Fruit fly (Drosophila melanogaster): ENCODE measurements around the gene Jhbp12.
A peak's percentile ranks its signal among the peaks of the same experiment; 100 is the strongest.

Gene Jhbp12

DNA sequence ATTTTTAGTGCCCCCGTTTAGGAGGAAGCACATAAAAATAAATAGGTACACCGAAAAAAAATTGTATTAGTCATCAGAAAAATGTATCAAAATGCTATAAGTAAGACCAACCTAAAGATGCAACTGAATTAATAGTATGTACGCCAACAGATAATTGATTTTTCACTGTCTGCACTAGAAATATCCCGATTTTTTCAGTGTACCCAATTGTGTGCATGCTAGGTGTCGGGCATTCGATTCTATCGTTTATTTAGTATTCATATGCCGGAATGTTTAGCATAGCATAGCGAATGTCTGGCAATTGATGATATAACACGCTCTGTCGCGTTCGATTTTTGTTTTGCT is 42.8 kb downstream of the Jhbp12 start:
- peak; percentile 38 for TF ChIP-seq Sp1 (GFP tag; optimal IDR thresholded peaks at IDR 0.05)
- TF ChIP-seq OdsH (GFP tag; optimal IDR thresholded peaks at IDR 0.05) = peak; percentile 26
- peak; percentile 87 for TF ChIP-seq sv (GFP tag; optimal IDR thresholded peaks at IDR 0.05)
- peak; percentile 37 for TF ChIP-seq dmrt93B (GFP tag; optimal IDR thresholded peaks at IDR 0.05)
- peak; percentile 46 for TF ChIP-seq psq (GFP tag; optimal IDR thresholded peaks at IDR 0.05)
- peak; percentile 54 for TF ChIP-seq br (GFP tag; optimal IDR thresholded peaks at IDR 0.05)
- TF ChIP-seq tai (GFP tag; optimal IDR thresholded peaks at IDR 0.05) = peak; percentile 38
- TF ChIP-seq foxo (GFP tag; optimal IDR thresholded peaks at IDR 0.05) = peak in 1 of 2 experiments; percentile 69
- TF ChIP-seq CG32264 (GFP tag; optimal IDR thresholded peaks at IDR 0.05) = no peak
- no peak for TF ChIP-seq dsf (GFP tag; optimal IDR thresholded peaks at IDR 0.05; ENCODE audit: borderline replicate concordance)
- no peak for TF ChIP-seq CrebA (GFP tag; optimal IDR thresholded peaks at IDR 0.05; ENCODE audit: borderline replicate concordance)
- peak; percentile 18 for TF ChIP-seq Hr83 (GFP tag; optimal IDR thresholded peaks at IDR 0.05; ENCODE audit: poor library complexity, severe bottlenecking)
- no peak for TF ChIP-seq Dif (GFP tag; optimal IDR thresholded peaks at IDR 0.05; ENCODE audit: partially characterized antibody)
- peak; percentile 68 for TF ChIP-seq ey (GFP tag; optimal IDR thresholded peaks at IDR 0.05)
- peak; percentile 18 for TF ChIP-seq woc (GFP tag; optimal IDR thresholded peaks at IDR 0.05)
- TF ChIP-seq Hnf4 (GFP tag; optimal IDR thresholded peaks at IDR 0.05) = peak; percentile 63
- TF ChIP-seq HLH106 (tag; optimal IDR thresholded peaks at IDR 0.05) = peak; percentile 47
- no peak for TF ChIP-seq usp (GFP tag; optimal IDR thresholded peaks at IDR 0.05)
- TF ChIP-seq Jra (GFP tag; optimal IDR thresholded peaks at IDR 0.05) = peak; percentile 9
- peak; percentile 76 for TF ChIP-seq rgr (GFP tag; optimal IDR thresholded peaks at IDR 0.05)
- TF ChIP-seq Dfd (GFP tag; optimal IDR thresholded peaks at IDR 0.05) = no peak
- peak; percentile 76 for TF ChIP-seq h (GFP tag; optimal IDR thresholded peaks at IDR 0.05)
- TF ChIP-seq fru (GFP tag; optimal IDR thresholded peaks at IDR 0.05) = peak; percentile 43

DNA sequence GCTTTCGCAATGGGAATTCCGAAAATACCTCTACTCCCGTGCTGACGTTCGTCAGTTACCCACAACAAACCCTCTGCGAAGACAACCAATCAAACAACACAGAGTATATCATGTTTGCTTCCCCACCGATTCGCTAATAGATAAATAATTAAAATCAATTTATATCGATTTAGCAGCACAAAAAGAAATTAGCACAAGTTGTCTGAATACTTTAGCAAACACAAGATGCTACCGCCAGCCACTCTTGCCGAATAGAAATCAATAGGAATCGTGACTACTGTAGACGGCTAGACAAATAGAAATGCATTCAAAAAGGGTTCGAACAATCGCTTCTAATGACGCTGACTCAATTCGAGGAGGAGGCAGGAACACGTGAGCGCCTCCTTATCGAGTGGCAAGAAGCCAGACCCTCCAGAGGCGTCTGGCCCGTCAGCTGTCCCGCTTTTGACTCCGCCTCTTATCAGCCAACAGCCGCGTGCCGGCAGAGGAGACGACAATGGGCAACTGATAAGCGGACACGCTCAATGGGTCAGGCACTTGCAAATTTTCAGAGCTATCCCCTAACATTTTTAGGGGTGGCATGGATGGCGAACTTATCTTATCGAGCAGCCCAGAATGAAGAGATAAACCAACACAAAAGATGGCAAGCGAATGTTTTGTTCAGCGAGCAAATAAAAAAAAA is 43.8 kb downstream of the Jhbp12 start:
- peak; percentile 24 for TF ChIP-seq br (GFP tag; optimal IDR thresholded peaks at IDR 0.05)
- no peak for TF ChIP-seq brk (GFP tag; optimal IDR thresholded peaks at IDR 0.05)
- TF ChIP-seq Hnf4 (GFP tag; optimal IDR thresholded peaks at IDR 0.05) = no peak
- TF ChIP-seq HLH106 (tag; optimal IDR thresholded peaks at IDR 0.05) = no peak
- no peak for TF ChIP-seq ey (GFP tag; optimal IDR thresholded peaks at IDR 0.05)
- no peak for TF ChIP-seq N (GFP tag; optimal IDR thresholded peaks at IDR 0.05)
- TF ChIP-seq tai (GFP tag; optimal IDR thresholded peaks at IDR 0.05) = no peak
- TF ChIP-seq dsf (GFP tag; optimal IDR thresholded peaks at IDR 0.05; ENCODE audit: borderline replicate concordance) = no peak
- peak; percentile 21 for TF ChIP-seq psq (GFP tag; optimal IDR thresholded peaks at IDR 0.05)
- no peak for TF ChIP-seq Hr83 (GFP tag; optimal IDR thresholded peaks at IDR 0.05; ENCODE audit: poor library complexity, severe bottlenecking)
- no peak for TF ChIP-seq CrebA (GFP tag; optimal IDR thresholded peaks at IDR 0.05; ENCODE audit: borderline replicate concordance)
- TF ChIP-seq Abd-B (GFP tag; optimal IDR thresholded peaks at IDR 0.05) = no peak
- no peak for TF ChIP-seq Mio (GFP tag; optimal IDR thresholded peaks at IDR 0.05)
- no peak for TF ChIP-seq Jra (GFP tag; optimal IDR thresholded peaks at IDR 0.05)
- peak; percentile 90 for TF ChIP-seq h (GFP tag; optimal IDR thresholded peaks at IDR 0.05)
- TF ChIP-seq Sp1 (GFP tag; optimal IDR thresholded peaks at IDR 0.05) = no peak
- no peak for TF ChIP-seq fru (GFP tag; optimal IDR thresholded peaks at IDR 0.05)
- TF ChIP-seq Rel (GFP tag; optimal IDR thresholded peaks at IDR 0.05) = no peak
- peak; percentile 34 for TF ChIP-seq Rel (tag; optimal IDR thresholded peaks at IDR 0.05)
- peak; percentile 11 for TF ChIP-seq OdsH (GFP tag; optimal IDR thresholded peaks at IDR 0.05)
- TF ChIP-seq Dif (GFP tag; optimal IDR thresholded peaks at IDR 0.05; ENCODE audit: partially characterized antibody) = peak; percentile 8
- TF ChIP-seq lola (GFP tag; optimal IDR thresholded peaks at IDR 0.05) = no peak
- no peak for TF ChIP-seq sv (GFP tag; optimal IDR thresholded peaks at IDR 0.05)
- TF ChIP-seq foxo (GFP tag; optimal IDR thresholded peaks at IDR 0.05) = peak in 1 of 2 experiments; percentile 12
- no peak for TF ChIP-seq woc (GFP tag; optimal IDR thresholded peaks at IDR 0.05)

DNA sequence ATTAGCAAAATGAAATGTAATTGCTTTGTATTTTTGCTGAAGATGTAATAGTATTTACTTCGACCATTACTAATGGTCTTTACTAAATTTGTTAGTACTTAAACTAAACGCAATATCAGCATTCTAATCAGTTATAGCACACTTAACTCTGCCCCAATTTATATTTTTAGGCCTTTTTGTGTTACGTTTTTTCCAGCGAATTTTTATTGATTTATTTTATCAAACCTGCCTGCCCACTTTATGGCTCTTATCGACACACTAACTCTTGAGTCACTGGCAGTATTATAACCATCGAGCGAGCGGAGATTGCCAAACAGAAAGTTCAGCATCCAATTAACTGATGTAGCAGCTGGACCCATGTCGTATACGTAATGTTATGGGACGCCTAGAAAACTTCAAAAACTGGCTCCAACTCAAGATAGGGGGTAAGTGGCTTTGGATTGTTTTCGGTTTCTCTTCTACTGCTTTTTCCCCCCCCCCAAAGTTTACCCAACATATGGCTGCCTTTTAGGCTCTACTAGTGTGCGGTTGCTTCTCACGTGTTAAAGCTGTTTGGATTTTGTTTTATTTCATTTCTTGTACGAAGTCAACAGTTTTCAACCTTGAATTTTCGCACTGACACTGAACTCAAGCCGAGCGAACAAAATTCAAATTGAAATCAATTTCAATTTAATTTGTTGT is 45.2 kb downstream of the Jhbp12 start:
- TF ChIP-seq brk (GFP tag; optimal IDR thresholded peaks at IDR 0.05) = no peak
- no peak for TF ChIP-seq Mio (GFP tag; optimal IDR thresholded peaks at IDR 0.05)
- TF ChIP-seq Dif (GFP tag; optimal IDR thresholded peaks at IDR 0.05; ENCODE audit: partially characterized antibody) = no peak
- TF ChIP-seq fru (GFP tag; optimal IDR thresholded peaks at IDR 0.05) = no peak
- no peak for TF ChIP-seq CrebA (GFP tag; optimal IDR thresholded peaks at IDR 0.05; ENCODE audit: borderline replicate concordance)
- no peak for TF ChIP-seq OdsH (GFP tag; optimal IDR thresholded peaks at IDR 0.05)
- no peak for TF ChIP-seq sv (GFP tag; optimal IDR thresholded peaks at IDR 0.05)
- TF ChIP-seq usp (GFP tag; optimal IDR thresholded peaks at IDR 0.05) = no peak
- TF ChIP-seq CG9705 (GFP tag; optimal IDR thresholded peaks at IDR 0.05) = no peak
- TF ChIP-seq Rel (GFP tag; optimal IDR thresholded peaks at IDR 0.05) = no peak
- no peak for TF ChIP-seq Rel (tag; optimal IDR thresholded peaks at IDR 0.05)
- TF ChIP-seq Hr78 (GFP tag; optimal IDR thresholded peaks at IDR 0.05) = no peak
- TF ChIP-seq Dfd (GFP tag; optimal IDR thresholded peaks at IDR 0.05) = no peak
- no peak for TF ChIP-seq rgr (GFP tag; optimal IDR thresholded peaks at IDR 0.05)
- no peak for TF ChIP-seq Hr83 (GFP tag; optimal IDR thresholded peaks at IDR 0.05; ENCODE audit: poor library complexity, severe bottlenecking)
- TF ChIP-seq sage (GFP tag; optimal IDR thresholded peaks at IDR 0.05) = no peak
- no peak for TF ChIP-seq foxo (GFP tag; optimal IDR thresholded peaks at IDR 0.05)
- TF ChIP-seq Vsx2 (GFP tag; optimal IDR thresholded peaks at IDR 0.05; ENCODE audit: partially characterized antibody) = no peak
- no peak for TF ChIP-seq lola (GFP tag; optimal IDR thresholded peaks at IDR 0.05)
- no peak for TF ChIP-seq CG32264 (GFP tag; optimal IDR thresholded peaks at IDR 0.05)

Data from whole organism, wandering third instar larva.